Worm (Caenorhabditis elegans) whole organism, L3 larva: Measurements from ENCODE around the gene F16F9.1.

Experiments used
- egl-27 ChIP-seq: sonication (generic microtip); optimal IDR thresholded peaks from 4 replicates; lab custom pipeline; 2017; ENCODE audit warnings: missing biosample characterization, missing genetic modification reagents, missing genetic modification characterization
- egl-5 ChIP-seq: fragments of 150-350 bp; optimal IDR thresholded peaks from 2 replicates; lab custom pipeline; 2017; ENCODE audit warnings: missing biosample characterization, missing genetic modification reagents, missing genetic modification characterization, inconsistent platforms
- elt-3 ChIP-seq, 3 experiments: fragments of 150-350 bp in 1 of 3; sonication (generic microtip) in 2 of 3; optimal IDR thresholded peaks; 2 replicates in 2 of 3; 4 replicates in 1 of 3; lab custom pipeline; 2014 to 2017; ENCODE audit warnings: missing biosample characterization in 3 of 3, missing genetic modification characterization in 3 of 3
- fos-1 ChIP-seq: fragments of 150-350 bp; optimal IDR thresholded peaks from 2 replicates; lab custom pipeline; 2014; ENCODE audit warnings: missing biosample characterization, missing genetic modification characterization
- hmg-11 ChIP-seq: sonication (generic microtip); optimal IDR thresholded peaks from 2 replicates; lab custom pipeline; 2016; ENCODE audit warnings: missing genetic modification characterization, missing compliant biosample characterization
- jun-1 ChIP-seq: fragments of 150-350 bp; optimal IDR thresholded peaks from 2 replicates; lab custom pipeline; 2014; ENCODE audit warnings: missing biosample characterization, missing genetic modification reagents, missing genetic modification characterization
- lin-39 ChIP-seq: fragments of 150-350 bp; optimal IDR thresholded peaks from 2 replicates; lab custom pipeline; 2018; ENCODE audit warnings: missing biosample characterization, missing genetic modification reagents, missing genetic modification characterization
- mdl-1 ChIP-seq: fragments of 150-350 bp; optimal IDR thresholded peaks from 2 replicates; lab custom pipeline; 2014; ENCODE audit warnings: missing biosample characterization, missing genetic modification characterization
- nhr-11 ChIP-seq: fragments of 150-350 bp; optimal IDR thresholded peaks from 2 replicates; lab custom pipeline; 2014; ENCODE audit warnings: missing biosample characterization, missing genetic modification characterization
- pha-4 ChIP-seq: fragments of 150-350 bp; optimal IDR thresholded peaks from 2 replicates; lab custom pipeline; 2014; ENCODE audit warnings: missing biosample characterization, missing genetic modification reagents, missing genetic modification characterization
- pqm-1 ChIP-seq: fragments of 150-350 bp; optimal IDR thresholded peaks from 2 replicates; lab custom pipeline; 2017; ENCODE audit warnings: missing biosample characterization, missing genetic modification characterization, inconsistent platforms
- skn-1 ChIP-seq: fragments of 150-350 bp; optimal IDR thresholded peaks from 2 replicates; lab custom pipeline; 2014; ENCODE audit warnings: missing biosample characterization, missing genetic modification characterization
- ztf-11 ChIP-seq: fragments of 150-350 bp; optimal IDR thresholded peaks from 2 replicates; lab custom pipeline; 2014; ENCODE audit warnings: missing biosample characterization, missing genetic modification characterization
- ztf-4 ChIP-seq: fragments of 150-350 bp; optimal IDR thresholded peaks from 2 replicates; lab custom pipeline; 2014; ENCODE audit warnings: missing biosample characterization, missing genetic modification characterization

- TF ChIP-seq jun-1 (tag; lab: Kevin White, UChicago) (no peak), egl-5 (tag; lab: Kevin White, UChicago) (no peak), mdl-1 (tag; lab: Kevin White, UChicago) (no peak), elt-3 (tag; optimal IDR thresholded peaks at IDR 0.05; lab: Kevin White, UChicago) (no peak), ztf-11 (tag; lab: Kevin White, UChicago) (no peak), nhr-11 (tag; lab: Kevin White, UChicago) (no peak), lin-39 (tag; lab: Kevin White, UChicago) (no peak), pha-4 (tag; lab: Kevin White, UChicago) (peak; percentile 42), hmg-11 (no peak), ztf-4 (tag; lab: Kevin White, UChicago) (no peak), egl-27 (tag; lab: Kevin White, UChicago) (no peak), pqm-1 (peak; percentile 23), fos-1 (tag; lab: Kevin White, UChicago) (no peak), skn-1 (tag; lab: Kevin White, UChicago) (no peak)
Observed at ce11 chrX:8428319-8428888, 17.8 kb upstream of the F16F9.1 start, which contains the start of gene F08F1.3.
